Fruit fly (Drosophila melanogaster) whole organism, embryonic: Measurements from ENCODE around the gene sky.

Source experiments
- CG10543 ChIP-seq: fragments of 200-800 bp; sonication (Bioruptor generic); optimal IDR thresholded peaks from 3 replicates; lab custom pipeline; 2017; ENCODE audit warnings: missing biosample characterization, mild to moderate bottlenecking, missing genetic modification characterization, moderate library complexity
- CG11696 ChIP-seq: fragments of 200-800 bp; sonication (Bioruptor generic); IDR thresholded peaks from 2 replicates; pipeline ENCODE4 v1.3.6; 2022; ENCODE audit warnings: missing biosample characterization, missing genetic modification characterization
- CG13296 ChIP-seq: fragments of 200-800 bp; sonication (Bioruptor generic); optimal IDR thresholded peaks from 3 replicates; lab custom pipeline; 2018; ENCODE audit warnings: missing biosample characterization, mild to moderate bottlenecking, missing genetic modification characterization
- CG13894 ChIP-seq: fragments of 200-800 bp; sonication (Bioruptor generic); optimal IDR thresholded peaks from 3 replicates; lab custom pipeline; 2018; ENCODE audit warnings: missing biosample characterization, mild to moderate bottlenecking, missing genetic modification characterization, moderate library complexity
- CG1602 ChIP-seq: fragments of 200-800 bp; sonication (Bioruptor generic); optimal IDR thresholded peaks from 3 replicates; lab custom pipeline; 2016; ENCODE audit warnings: missing biosample characterization, missing genetic modification characterization
- CG1603 ChIP-seq: fragments of 200-800 bp; sonication (Bioruptor generic); optimal IDR thresholded peaks from 2 replicates; lab custom pipeline; 2019; ENCODE audit warnings: missing biosample characterization, mild to moderate bottlenecking, missing genetic modification characterization, moderate library complexity
- CG17359 ChIP-seq: fragments of 200-800 bp; sonication (Bioruptor generic); optimal IDR thresholded peaks from 3 replicates; lab custom pipeline; 2018; ENCODE audit warnings: missing biosample characterization, mild to moderate bottlenecking, missing genetic modification characterization, moderate library complexity
- CG1792 ChIP-seq: fragments of 200-800 bp; sonication (Bioruptor generic); optimal IDR thresholded peaks from 2 replicates; lab custom pipeline; 2016; ENCODE audit warnings: missing biosample characterization, missing genetic modification characterization
- CG4617 ChIP-seq: fragments of 200-800 bp; sonication (Bioruptor generic); optimal IDR thresholded peaks from 3 replicates; lab custom pipeline; 2016; ENCODE audit warnings: missing biosample characterization, missing genetic modification characterization, borderline replicate concordance
- CG6272 ChIP-seq: fragments of 200-800 bp; sonication (Bioruptor generic); IDR thresholded peaks from 2 replicates; pipeline ENCODE4 v1.3.6; 2022; ENCODE audit warnings: missing biosample characterization, missing genetic modification characterization
- CG6654 ChIP-seq: fragments of 200-800 bp; sonication (Bioruptor generic); optimal IDR thresholded peaks from 2 replicates; lab custom pipeline; 2017; ENCODE audit warnings: missing biosample characterization, mild to moderate bottlenecking, missing genetic modification characterization
- CG6791 ChIP-seq: fragments of 200-800 bp; sonication (Bioruptor generic); IDR thresholded peaks from 3 replicates; pipeline ENCODE4 v1.3.6; 2022; ENCODE audit warnings: missing biosample characterization, missing genetic modification characterization; ENCODE audit not compliant: partially characterized antibody
- CG7786 ChIP-seq: fragments of 200-800 bp; sonication (Bioruptor generic); optimal IDR thresholded peaks from 2 replicates; lab custom pipeline; 2016; ENCODE audit warnings: missing biosample characterization, missing genetic modification characterization
- CG7963 ChIP-seq: fragments of 200-800 bp; sonication (Bioruptor generic); IDR thresholded peaks from 3 replicates; pipeline ENCODE4 v1.3.6; 2022; ENCODE audit warnings: missing biosample characterization, missing genetic modification characterization; ENCODE audit not compliant: partially characterized antibody
- CG8290 ChIP-seq, 3 experiments: fragments of 200-800 bp; sonication (Bioruptor generic); optimal IDR thresholded peaks; 2 replicates each; lab custom pipeline; 2016 to 2019; ENCODE audit warnings: missing biosample characterization in 3 of 3, missing genetic modification characterization in 3 of 3, mild to moderate bottlenecking in 2 of 3, moderate library complexity in 1 of 3
- CG8765 ChIP-seq: fragments of 200-800 bp; sonication (Bioruptor generic); IDR thresholded peaks from 2 replicates; pipeline ENCODE4 v1.3.6; 2022; ENCODE audit warnings: missing biosample characterization, missing genetic modification characterization
- CG8924 ChIP-seq: fragments of 200-800 bp; optimal IDR thresholded peaks from 3 replicates; lab custom pipeline; 2019; ENCODE audit warnings: missing biosample characterization, mild to moderate bottlenecking, missing genetic modification characterization, moderate library complexity
- Dip2 ChIP-seq: fragments of 200-800 bp; sonication (Bioruptor generic); IDR thresholded peaks from 2 replicates; pipeline ENCODE4 v1.3.6; 2022; ENCODE audit warnings: missing biosample characterization, missing genetic modification characterization
- Dip3 ChIP-seq: fragments of 200-800 bp; sonication (Bioruptor generic); optimal IDR thresholded peaks from 3 replicates; lab custom pipeline; 2016; ENCODE audit warnings: missing biosample characterization, missing genetic modification characterization
- E2f1 ChIP-seq: fragments of 200-800 bp; sonication (Bioruptor generic); IDR thresholded peaks from 2 replicates; pipeline ENCODE4 v1.3.6; 2022; ENCODE audit warnings: missing biosample characterization, missing genetic modification characterization
- Gsc ChIP-seq: fragments of 200-800 bp; sonication (Bioruptor generic); IDR thresholded peaks from 2 replicates; pipeline ENCODE4 v1.3.6; 2022; ENCODE audit warnings: missing biosample characterization, missing genetic modification characterization
- MESR4 ChIP-seq: fragments of 200-800 bp; sonication (Bioruptor generic); optimal IDR thresholded peaks from 2 replicates; lab custom pipeline; 2018; ENCODE audit warnings: missing biosample characterization, mild to moderate bottlenecking, missing genetic modification characterization, moderate library complexity
- Mrtf ChIP-seq: fragments of 200-800 bp; sonication (Bioruptor generic); IDR thresholded peaks from 3 replicates; pipeline ENCODE4 v1.3.6; 2022; ENCODE audit warnings: missing biosample characterization, missing genetic modification characterization
- NFAT ChIP-seq: fragments of 200-800 bp; sonication (Bioruptor generic); IDR thresholded peaks from 2 replicates; pipeline ENCODE4 v1.3.6; 2022; ENCODE audit warnings: missing biosample characterization, missing genetic modification characterization
- NfI ChIP-seq: fragments of 200-800 bp; sonication (Bioruptor generic); optimal IDR thresholded peaks from 3 replicates; lab custom pipeline; 2018; ENCODE audit warnings: missing biosample characterization, mild to moderate bottlenecking, missing genetic modification characterization, moderate library complexity
- Poxn ChIP-seq: fragments of 200-800 bp; sonication (Bioruptor generic); IDR thresholded peaks from 2 replicates; pipeline ENCODE4 v1.3.6; 2022; ENCODE audit warnings: missing biosample characterization, missing genetic modification characterization
- Rfx ChIP-seq: fragments of 200-800 bp; sonication (Bioruptor generic); IDR thresholded peaks from 2 replicates; pipeline ENCODE4 v1.3.6; 2022; ENCODE audit warnings: missing biosample characterization, missing genetic modification characterization
- Spps ChIP-seq: fragments of 200-800 bp; sonication (Bioruptor generic); optimal IDR thresholded peaks from 2 replicates; lab custom pipeline; 2018; ENCODE audit warnings: missing biosample characterization, mild to moderate bottlenecking, missing genetic modification characterization
- YL-1 ChIP-seq: fragments of 200-800 bp; sonication (Bioruptor generic); optimal IDR thresholded peaks from 3 replicates; lab custom pipeline; 2017; ENCODE audit warnings: missing biosample characterization, mild to moderate bottlenecking, missing genetic modification characterization
- al ChIP-seq: fragments of 200-800 bp; sonication (Bioruptor generic); IDR thresholded peaks from 2 replicates; pipeline ENCODE4 v1.3.6; 2022; ENCODE audit warnings: missing biosample characterization, missing genetic modification characterization
- amos ChIP-seq: fragments of 200-800 bp; sonication (Bioruptor generic); IDR thresholded peaks from 2 replicates; pipeline ENCODE4 v1.3.6; 2022; ENCODE audit warnings: missing biosample characterization, missing genetic modification characterization; ENCODE audit not compliant: partially characterized antibody
- ap ChIP-seq: fragments of 200-800 bp; sonication (Bioruptor generic); IDR thresholded peaks from 2 replicates; pipeline ENCODE4 v1.3.6; 2022; ENCODE audit warnings: missing biosample characterization, missing genetic modification characterization
- bowl ChIP-seq: fragments of 200-800 bp; sonication (Bioruptor generic); IDR thresholded peaks from 2 replicates; pipeline ENCODE4 v1.3.6; 2022; ENCODE audit warnings: missing biosample characterization, missing genetic modification characterization
- cad ChIP-seq: fragments of >200 bp; optimal IDR thresholded peaks from 2 replicates; lab custom pipeline; 2017; ENCODE audit warnings: missing biosample characterization, missing genetic modification characterization
- chif ChIP-seq, 2 experiments: fragments of 200-800 bp; sonication (Bioruptor generic); optimal IDR thresholded peaks; 3 replicates each; lab custom pipeline; 2016; ENCODE audit warnings: missing biosample characterization in 2 of 2, missing genetic modification characterization in 2 of 2
- ci ChIP-seq: fragments of 200-800 bp; sonication (Bioruptor generic); IDR thresholded peaks from 3 replicates; pipeline ENCODE4 v1.3.6; 2022; ENCODE audit warnings: missing biosample characterization, missing genetic modification characterization
- croc ChIP-seq: fragments of 200-800 bp; sonication (Bioruptor generic); conservative IDR thresholded peaks from 3 replicates; pipeline ENCODE4 v1.3.6; 2022; ENCODE audit warnings: missing biosample characterization, missing genetic modification characterization
- da ChIP-seq: fragments of 200-800 bp; sonication (Bioruptor generic); optimal IDR thresholded peaks from 2 replicates; lab custom pipeline; 2016; ENCODE audit warnings: missing biosample characterization, missing genetic modification characterization
- danr ChIP-seq: fragments of 200-800 bp; sonication (Bioruptor generic); IDR thresholded peaks from 2 replicates; pipeline ENCODE4 v1.3.6; 2022; ENCODE audit warnings: missing biosample characterization, missing genetic modification characterization
- dmrt11E ChIP-seq: fragments of 200-800 bp; sonication (Bioruptor generic); optimal IDR thresholded peaks from 3 replicates; lab custom pipeline; 2018; ENCODE audit warnings: missing biosample characterization, mild to moderate bottlenecking, missing genetic modification characterization, moderate library complexity
- ewg ChIP-seq: fragments of 200-800 bp; sonication (Bioruptor generic); optimal IDR thresholded peaks from 3 replicates; lab custom pipeline; 2017; ENCODE audit warnings: mild to moderate bottlenecking, missing biosample characterization, missing genetic modification reagents, missing genetic modification characterization
- fu2 ChIP-seq: fragments of 200-800 bp; sonication (Bioruptor generic); optimal IDR thresholded peaks from 2 replicates; lab custom pipeline; 2016; ENCODE audit warnings: missing biosample characterization, missing genetic modification characterization
- gcm ChIP-seq: fragments of 200-800 bp; sonication (Bioruptor generic); optimal IDR thresholded peaks from 2 replicates; lab custom pipeline; 2019; ENCODE audit warnings: missing biosample characterization, mild to moderate bottlenecking, missing genetic modification characterization, moderate library complexity
- hth ChIP-seq: fragments of >200 bp; optimal IDR thresholded peaks from 2 replicates; lab custom pipeline; 2017; ENCODE audit warnings: inconsistent platforms
- ken ChIP-seq: fragments of 200-800 bp; sonication (Bioruptor generic); IDR thresholded peaks from 3 replicates; pipeline ENCODE4 v1.3.6; 2022; ENCODE audit warnings: missing biosample characterization, missing genetic modification characterization
- kni ChIP-seq: fragments of 200-800 bp; sonication (Bioruptor generic); optimal IDR thresholded peaks from 3 replicates; lab custom pipeline; 2017; ENCODE audit warnings: mild to moderate bottlenecking, missing biosample characterization, missing genetic modification reagents, missing genetic modification characterization
- oc ChIP-seq: fragments of 200-800 bp; sonication (Bioruptor generic); optimal IDR thresholded peaks from 2 replicates; lab custom pipeline; 2018; ENCODE audit warnings: missing biosample characterization, mild to moderate bottlenecking, missing genetic modification characterization, moderate library complexity
- ranshi ChIP-seq: fragments of 200-800 bp; sonication (Bioruptor generic); IDR thresholded peaks from 2 replicates; pipeline ENCODE4 v1.3.6; 2022; ENCODE audit warnings: missing biosample characterization, missing genetic modification characterization
- sr ChIP-seq: fragments of 200-800 bp; sonication (Bioruptor generic); IDR thresholded peaks from 3 replicates; pipeline ENCODE4 v1.3.6; 2022; ENCODE audit warnings: missing biosample characterization, missing genetic modification characterization

Gene sky

dm6 chr2L:20823196-20824105, 95.3 kb downstream of the sky start (continued):
- no peak for TF ChIP-seq Mrtf
- TF ChIP-seq Spps (tag; lab: Kevin White, UChicago), result no peak
- peak; percentile 43; the same call in 1 of the 2 replicates for TF ChIP-seq NFAT (GFP tag; lab: Robert Waterston, UW)
- TF ChIP-seq CG8924 (tag; lab: Kevin White, UChicago), result no peak
- no peak for TF ChIP-seq Gsc (GFP tag; lab: Robert Waterston, UW)
- 0 out of 3 replicates have a peak, but pooled peaks have one; percentile 10 for TF ChIP-seq ken
- TF ChIP-seq da (GFP tag; lab: Kevin White, UChicago), result no peak
- peak; percentile 91 for TF ChIP-seq sr (GFP tag; lab: Robert Waterston, UW)
- TF ChIP-seq Dip2 (GFP tag; lab: Robert Waterston, UW), result no peak
- no peak for TF ChIP-seq CG13296 (GFP tag; lab: Kevin White, UChicago)
- no peak for TF ChIP-seq gcm (GFP tag; lab: Kevin White, UChicago)
- TF ChIP-seq CG10543, result peak; percentile 86
- TF ChIP-seq CG8290 (GFP tag; optimal IDR thresholded peaks at IDR 0.05; lab: Kevin White, UChicago), result no peak
- peak in 1 of 2 experiments; percentile 53 for TF ChIP-seq CG8290 (tag; optimal IDR thresholded peaks at IDR 0.05; lab: Kevin White, UChicago)
- TF ChIP-seq CG1602, result no peak
- TF ChIP-seq ranshi (GFP tag; lab: Robert Waterston, UW), result no peak
- no peak for TF ChIP-seq chif (GFP tag; optimal IDR thresholded peaks at IDR 0.05; lab: Kevin White, UChicago)
- no peak for TF ChIP-seq ap (GFP tag; lab: Robert Waterston, UW)
- no peak for TF ChIP-seq CG7786 (GFP tag; lab: Kevin White, UChicago)
- TF ChIP-seq CG6272 (GFP tag; lab: Robert Waterston, UW), result no peak
- no peak for TF ChIP-seq croc
- peak; percentile 55; the same call in 1 of the 3 replicates for TF ChIP-seq CG6791
- TF ChIP-seq CG8765 (GFP tag; lab: Robert Waterston, UW), result no peak
- TF ChIP-seq fu2, result no peak
- TF ChIP-seq ewg (GFP tag; lab: Kevin White, UChicago), result peak; percentile 20
- no peak for TF ChIP-seq hth
- TF ChIP-seq CG1792, result no peak
- TF ChIP-seq CG17359 (tag; lab: Kevin White, UChicago), result no peak
- TF ChIP-seq kni (GFP tag; lab: Kevin White, UChicago), result peak; percentile 91
- TF ChIP-seq amos (GFP tag; lab: Robert Waterston, UW), result no peak
- TF ChIP-seq E2f1, result 0 out of 2 replicates have a peak, but pooled peaks have one; percentile 14
- peak; percentile 13 for TF ChIP-seq dmrt11E (tag; lab: Kevin White, UChicago)
- TF ChIP-seq oc (tag; lab: Kevin White, UChicago), result peak; percentile 54
- no peak for TF ChIP-seq CG1603 (tag; lab: Kevin White, UChicago)
- no peak for TF ChIP-seq CG4617
- 0 out of 2 replicates have a peak, but pooled peaks have one; percentile 28 for TF ChIP-seq bowl (GFP tag; lab: Robert Waterston, UW)
- TF ChIP-seq al (GFP tag; lab: Robert Waterston, UW), result no peak
- TF ChIP-seq ci (GFP tag; lab: Robert Waterston, UW), result peak; percentile 76
- no peak for TF ChIP-seq CG11696 (GFP tag; lab: Robert Waterston, UW)
- no peak for TF ChIP-seq YL-1
- no peak for TF ChIP-seq NfI (GFP tag; lab: Kevin White, UChicago)
- TF ChIP-seq MESR4 (GFP tag; lab: Kevin White, UChicago), result no peak
- TF ChIP-seq CG7963 (GFP tag; lab: Robert Waterston, UW), result peak; percentile 55; the same call in 1 of the 3 replicates
- TF ChIP-seq Rfx, result peak; percentile 43; the same call in 1 of the 2 replicates
- TF ChIP-seq danr (GFP tag; lab: Robert Waterston, UW), result no peak
- no peak for TF ChIP-seq cad (GFP tag; lab: Kevin White, UChicago)
- TF ChIP-seq Dip3 (GFP tag; lab: Kevin White, UChicago), result no peak
- TF ChIP-seq CG6654 (GFP tag; lab: Kevin White, UChicago), result no peak
- no peak for TF ChIP-seq Poxn (GFP tag; lab: Robert Waterston, UW)
- TF ChIP-seq CG13894 (tag; lab: Kevin White, UChicago), result no peak
